Worm (Caenorhabditis elegans) whole organism, early embryonic: ENCODE measurements around the gene math-15.

Source experiments
- B0310.2 ChIP-seq: sonication (generic microtip); optimal IDR thresholded peaks from 2 replicates; lab custom pipeline; 2016; ENCODE audit warnings: mild to moderate bottlenecking, missing genetic modification characterization, missing compliant biosample characterization
- F13C5.2 ChIP-seq: sonication (generic microtip); optimal IDR thresholded peaks from 2 replicates; lab custom pipeline; 2017; ENCODE audit warnings: mild to moderate bottlenecking, missing genetic modification characterization, inconsistent platforms, missing compliant biosample characterization
- ama-1 ChIP-seq: fragments of 150-350 bp; optimal IDR thresholded peaks from 2 replicates; lab custom pipeline; 2014
- ceh-36 ChIP-seq: sonication (generic microtip); optimal IDR thresholded peaks from 2 replicates; lab custom pipeline; 2016; ENCODE audit warnings: missing genetic modification characterization, inconsistent platforms, missing compliant biosample characterization
- ets-7 ChIP-seq: sonication (generic microtip); optimal IDR thresholded peaks from 2 replicates; lab custom pipeline; 2016; ENCODE audit warnings: missing genotype, missing genetic modification characterization, missing compliant biosample characterization
- flt-1 ChIP-seq: fragments of 200-800 bp; sonication (Bioruptor generic); IDR thresholded peaks from 2 replicates; pipeline ENCODE4 v1.3.6; 2022; ENCODE audit warnings: missing genetic modification characterization, missing compliant biosample characterization
- hmbx-1 ChIP-seq: sonication (generic microtip); optimal IDR thresholded peaks from 2 replicates; lab custom pipeline; 2016; ENCODE audit warnings: mild to moderate bottlenecking, missing genetic modification characterization, missing compliant biosample characterization
- hnd-1 ChIP-seq: sonication (generic microtip); optimal IDR thresholded peaks from 2 replicates; lab custom pipeline; 2016; ENCODE audit warnings: missing genetic modification characterization, missing compliant biosample characterization
- pes-1 ChIP-seq: fragments of 200-800 bp; sonication (Bioruptor generic); IDR thresholded peaks from 2 replicates; pipeline ENCODE4 v1.3.6; 2022; ENCODE audit warnings: missing genetic modification reagents, missing genetic modification characterization, missing compliant biosample characterization
- scrt-1 ChIP-seq: fragments of 200-800 bp; sonication (Bioruptor generic); IDR thresholded peaks from 2 replicates; pipeline ENCODE4 v1.3.6; 2022; ENCODE audit warnings: missing genetic modification characterization, missing compliant biosample characterization
- sea-1 ChIP-seq: fragments of 200-800 bp; sonication (Bioruptor generic); conservative IDR thresholded peaks from 2 replicates; pipeline ENCODE4 v1.3.6; 2022; ENCODE audit warnings: missing genetic modification characterization, missing compliant biosample characterization
- tbx-11 ChIP-seq: fragments of 200-800 bp; sonication (Bioruptor generic); IDR thresholded peaks from 2 replicates; pipeline ENCODE4 v1.3.6; 2022; ENCODE audit warnings: missing genetic modification characterization, missing compliant biosample characterization
- tbx-37 ChIP-seq: fragments of 200-800 bp; sonication (Bioruptor generic); conservative IDR thresholded peaks from 2 replicates; pipeline ENCODE4 v1.3.6; 2022; ENCODE audit warnings: missing genetic modification reagents, missing genetic modification characterization, missing compliant biosample characterization
- tra-4 ChIP-seq: sonication (generic microtip); optimal IDR thresholded peaks from 2 replicates; lab custom pipeline; 2017; ENCODE audit warnings: missing genetic modification characterization, missing compliant biosample characterization

DNA sequence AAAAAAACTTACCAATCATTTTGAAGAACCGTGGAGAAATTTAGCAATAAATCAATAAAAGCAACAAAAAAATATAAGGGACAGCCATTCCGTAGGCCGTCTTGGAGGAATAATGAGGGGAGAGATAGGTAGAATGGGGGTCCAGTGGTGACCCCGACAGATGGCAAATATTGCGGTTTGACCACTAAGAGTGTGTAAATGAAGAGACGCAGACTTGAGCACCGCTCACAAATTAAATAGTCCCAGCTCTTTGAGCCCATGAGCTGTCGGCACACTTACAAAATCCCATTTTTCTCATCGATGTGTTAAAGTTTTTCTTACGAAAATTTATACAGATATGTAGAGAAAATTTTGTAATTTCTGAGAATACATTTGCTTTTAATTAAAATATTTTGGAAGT lies 45.4 kb upstream of the math-15 start, which contains the start of gene fbxa-3:
- TF ChIP-seq sea-1 (GFP tag; lab: Robert Waterston, UW) (no peak), tbx-11 (GFP tag; lab: Robert Waterston, UW) (no peak), ets-7 (tag; lab: Kevin White, UChicago) (no peak), tbx-37 (GFP tag; lab: Robert Waterston, UW) (no peak), hmbx-1 (tag; lab: Kevin White, UChicago) (no peak), flt-1 (GFP tag; lab: Robert Waterston, UW) (no peak), hnd-1 (tag; lab: Kevin White, UChicago) (no peak), F13C5.2 (tag; lab: Kevin White, UChicago) (no peak), ama-1 (no peak), pes-1 (GFP tag; lab: Robert Waterston, UW) (no peak), tra-4 (tag; lab: Kevin White, UChicago) (no peak), B0310.2 (no peak), scrt-1 (GFP tag; lab: Robert Waterston, UW) (no peak), ceh-36 (tag; lab: Kevin White, UChicago) (no peak)
